Worm (Caenorhabditis elegans): ENCODE measurements around the gene vps-2.

DNA sequence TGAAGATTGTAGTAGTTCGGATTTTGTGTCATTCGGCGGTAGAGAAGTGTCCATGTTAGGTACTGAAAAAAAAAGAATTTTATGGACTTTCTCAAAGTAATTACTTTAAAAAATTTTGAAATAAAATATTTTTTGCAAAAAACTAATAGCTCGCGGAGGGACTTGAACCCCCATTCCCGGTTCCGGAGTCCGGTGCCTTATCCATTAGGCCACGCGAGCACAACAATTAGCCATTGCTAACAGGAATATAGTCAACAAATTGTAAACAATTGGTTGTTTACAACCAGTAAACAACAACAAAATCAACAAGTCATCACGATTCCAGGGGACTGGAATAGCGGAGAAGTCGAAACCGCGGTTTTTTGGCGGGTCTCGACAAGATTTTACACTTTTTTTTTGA lies 39.4 kb downstream of the vps-2 start:
- no peak for TF ChIP-seq dao-5 (tag; optimal IDR thresholded peaks at IDR 0.05)
- no peak for TF ChIP-seq him-1 (tag; optimal IDR thresholded peaks at IDR 0.05)
- TF ChIP-seq W03F9.2 (tag; optimal IDR thresholded peaks at IDR 0.05): no peak

Measured in whole organism, L4/young adult.